Worm (Caenorhabditis elegans): ENCODE results near the gene cest-16.

The cest-16 gene

ce11 chrX:6258409-6258808, 41.3 kb upstream of the cest-16 start:
- TF ChIP-seq nhr-23 (tag; optimal IDR thresholded peaks at IDR 0.05) (peak; percentile 7), ceh-16 (tag; optimal IDR thresholded peaks at IDR 0.05) (no peak), nhr-25 (tag; optimal IDR thresholded peaks at IDR 0.05) (peak; percentile 4), egl-5 (tag; optimal IDR thresholded peaks at IDR 0.05) (no peak)

- no peak for TF ChIP-seq ama-1 (optimal IDR thresholded peaks at IDR 0.05)
- no peak for TF ChIP-seq elt-1 (tag; optimal IDR thresholded peaks at IDR 0.05)
- no peak for TF ChIP-seq aly-2 (tag; optimal IDR thresholded peaks at IDR 0.05)
- no peak for TF ChIP-seq mdl-1 (tag; optimal IDR thresholded peaks at IDR 0.05)
- no peak for TF ChIP-seq ztf-11 (tag; optimal IDR thresholded peaks at IDR 0.05)
- TF ChIP-seq nfya-1 (tag; optimal IDR thresholded peaks at IDR 0.05; ENCODE audit: insufficient read depth): no peak
- TF ChIP-seq nhr-76 (tag; optimal IDR thresholded peaks at IDR 0.05): no peak
- TF ChIP-seq snpc-4 (tag; optimal IDR thresholded peaks at IDR 0.05): no peak
- TF ChIP-seq pqm-1 (tag; optimal IDR thresholded peaks at IDR 0.05): no peak
- TF ChIP-seq zag-1 (tag; optimal IDR thresholded peaks at IDR 0.05): no peak
- TF ChIP-seq R02D3.7 (tag; optimal IDR thresholded peaks at IDR 0.05): no peak
- no peak for TF ChIP-seq fkh-2 (tag; optimal IDR thresholded peaks at IDR 0.05)
- TF ChIP-seq sea-2 (GFP tag; optimal IDR thresholded peaks at IDR 0.05): no peak
- TF ChIP-seq elt-3 (tag; optimal IDR thresholded peaks at IDR 0.05): no peak
- no peak for TF ChIP-seq ceh-16 (tag; optimal IDR thresholded peaks at IDR 0.05)
- TF ChIP-seq ZK546.5 (tag; optimal IDR thresholded peaks at IDR 0.05): no peak
- TF ChIP-seq lsy-12 (tag; optimal IDR thresholded peaks at IDR 0.05): no peak
Measured at ce11 chrX:6259081-6259480, 40.7 kb upstream of the cest-16 start.

- TF ChIP-seq nhr-11 (tag; optimal IDR thresholded peaks at IDR 0.05) (no peak), ZK546.5 (tag; optimal IDR thresholded peaks at IDR 0.05) (no peak), ama-1 (optimal IDR thresholded peaks at IDR 0.05) (no peak), egl-27 (tag; optimal IDR thresholded peaks at IDR 0.05) (no peak), unc-39 (tag; optimal IDR thresholded peaks at IDR 0.05) (no peak), ceh-28 (tag; optimal IDR thresholded peaks at IDR 0.05) (peak; percentile 50), sea-2 (GFP tag; optimal IDR thresholded peaks at IDR 0.05) (no peak), mdl-1 (tag; optimal IDR thresholded peaks at IDR 0.05) (no peak), nhr-67 (tag; optimal IDR thresholded peaks at IDR 0.05) (no peak), mml-1 (tag; optimal IDR thresholded peaks at IDR 0.05) (no peak), nhr-77 (tag; optimal IDR thresholded peaks at IDR 0.05) (no peak), R02D3.7 (tag; optimal IDR thresholded peaks at IDR 0.05) (peak; percentile 28), elt-1 (tag; optimal IDR thresholded peaks at IDR 0.05) (no peak), hmg-11 (tag; optimal IDR thresholded peaks at IDR 0.05) (peak; percentile 50), nhr-25 (tag; optimal IDR thresholded peaks at IDR 0.05) (no peak), ceh-82 (tag; optimal IDR thresholded peaks at IDR 0.05) (no peak), snpc-4 (tag; optimal IDR thresholded peaks at IDR 0.05) (peak; percentile 46), lsy-12 (tag; optimal IDR thresholded peaks at IDR 0.05) (no peak), zag-1 (tag; optimal IDR thresholded peaks at IDR 0.05) (no peak), jun-1 (tag; optimal IDR thresholded peaks at IDR 0.05) (no peak), fkh-2 (tag; optimal IDR thresholded peaks at IDR 0.05) (no peak), nhr-43 (tag; optimal IDR thresholded peaks at IDR 0.05; ENCODE audit: poor library complexity, severe bottlenecking) (no peak), skn-1 (tag; optimal IDR thresholded peaks at IDR 0.05) (no peak), ceh-16 (tag; optimal IDR thresholded peaks at IDR 0.05) (no peak), nhr-28 (tag; optimal IDR thresholded peaks at IDR 0.05) (no peak), unc-62 (GFP tag; optimal IDR thresholded peaks at IDR 0.05) (no peak), elt-3 (tag; optimal IDR thresholded peaks at IDR 0.05) (no peak), nhr-12 (tag; optimal IDR thresholded peaks at IDR 0.05) (no peak), nhr-23 (tag; optimal IDR thresholded peaks at IDR 0.05) (no peak), lin-15B (tag; optimal IDR thresholded peaks at IDR 0.05) (no peak), ceh-9 (tag; optimal IDR thresholded peaks at IDR 0.05) (no peak), tbx-2 (tag; optimal IDR thresholded peaks at IDR 0.05) (no peak), nhr-76 (tag; optimal IDR thresholded peaks at IDR 0.05) (no peak), pha-4 (tag; optimal IDR thresholded peaks at IDR 0.05) (peak; percentile 44), aly-2 (tag; optimal IDR thresholded peaks at IDR 0.05) (no peak), eor-1 (tag; optimal IDR thresholded peaks at IDR 0.05) (no peak), lin-39 (tag; optimal IDR thresholded peaks at IDR 0.05) (peak; percentile 85), elt-2 (tag; optimal IDR thresholded peaks at IDR 0.05) (peak; percentile 12), fkh-10 (GFP tag; optimal IDR thresholded peaks at IDR 0.05) (no peak), daf-12 (tag; optimal IDR thresholded peaks at IDR 0.05) (no peak), fos-1 (tag; optimal IDR thresholded peaks at IDR 0.05) (no peak), ztf-4 (tag; optimal IDR thresholded peaks at IDR 0.05) (no peak), pqm-1 (tag; optimal IDR thresholded peaks at IDR 0.05) (no peak), nfya-1 (tag; optimal IDR thresholded peaks at IDR 0.05; ENCODE audit: insufficient read depth) (peak; percentile 72), ztf-11 (tag; optimal IDR thresholded peaks at IDR 0.05) (no peak), egl-5 (tag; optimal IDR thresholded peaks at IDR 0.05) (no peak), nhr-237 (tag; optimal IDR thresholded peaks at IDR 0.05) (no peak)
Measured at ce11 chrX:6263194-6263698, 36.5 kb upstream of the cest-16 start, which contains the start of gene W05H9.4. Gene W05H9.4, plus strand, starts transcription at chrX:6263648.
